Worm (Caenorhabditis elegans) whole organism, mixed stage, embryonic: ENCODE results near the gene F59A1.15.

Source experiments
- blmp-1 ChIP-seq: fragments of 150-350 bp; optimal IDR thresholded peaks from 2 replicates; lab custom pipeline; 2014; ENCODE audit warnings: missing biosample characterization, missing genetic modification characterization
- drap-1 ChIP-seq: fragments of 200-800 bp; sonication (Bioruptor generic); optimal IDR thresholded peaks from 3 replicates; lab custom pipeline; 2018; ENCODE audit warnings: mild to moderate bottlenecking, missing genetic modification characterization, missing compliant biosample characterization
- flh-1 ChIP-seq: fragments of 200-800 bp; sonication (Bioruptor generic); optimal IDR thresholded peaks from 2 replicates; lab custom pipeline; 2018; ENCODE audit warnings: mild to moderate bottlenecking, missing genetic modification characterization, moderate library complexity, missing compliant biosample characterization
- ham-2 ChIP-seq: fragments of 200-800 bp; sonication (Bioruptor generic); optimal IDR thresholded peaks from 2 replicates; lab custom pipeline; 2018; ENCODE audit warnings: mild to moderate bottlenecking, missing genetic modification characterization, missing compliant biosample characterization
- lin-13 ChIP-seq: fragments of 150-350 bp; optimal IDR thresholded peaks from 2 replicates; lab custom pipeline; 2014; ENCODE audit warnings: missing biosample characterization, missing genetic modification characterization
- mls-2 ChIP-seq: sonication (generic microtip); optimal IDR thresholded peaks from 2 replicates; lab custom pipeline; 2016; ENCODE audit warnings: mild to moderate bottlenecking, missing genetic modification characterization, moderate library complexity, missing compliant biosample characterization
- nhr-12 ChIP-seq: fragments of 150-350 bp; optimal IDR thresholded peaks from 2 replicates; lab custom pipeline; 2014; ENCODE audit warnings: missing biosample characterization, missing genetic modification characterization
- nhr-2 ChIP-seq: fragments of 150-350 bp; optimal IDR thresholded peaks from 2 replicates; lab custom pipeline; 2014; ENCODE audit warnings: missing biosample characterization, missing genetic modification characterization
- nhr-237 ChIP-seq: fragments of 150-350 bp; optimal IDR thresholded peaks from 2 replicates; lab custom pipeline; 2014; ENCODE audit warnings: missing biosample characterization, missing genetic modification characterization
- nhr-28 ChIP-seq: fragments of 150-350 bp; optimal IDR thresholded peaks from 2 replicates; lab custom pipeline; 2014; ENCODE audit warnings: missing biosample characterization, missing genetic modification characterization
- unc-62 ChIP-seq: fragments of 150-350 bp; optimal IDR thresholded peaks from 2 replicates; lab custom pipeline; 2014; ENCODE audit warnings: missing biosample characterization, missing genetic modification reagents, missing genetic modification characterization
- zip-8 ChIP-seq: fragments of 150-350 bp; optimal IDR thresholded peaks from 2 replicates; lab custom pipeline; 2014; ENCODE audit warnings: missing biosample characterization, missing genetic modification characterization
- ztf-11 ChIP-seq: fragments of 150-350 bp; optimal IDR thresholded peaks from 2 replicates; lab custom pipeline; 2014; ENCODE audit warnings: missing biosample characterization, missing genetic modification characterization

ce11 chrV:17732516-17732915, 48.9 kb upstream of the F59A1.15 start, which contains the start of gene twk-42:
- TF ChIP-seq blmp-1 (tag; lab: Kevin White, UChicago), result no peak
- no peak for TF ChIP-seq nhr-12 (tag; lab: Kevin White, UChicago)
- TF ChIP-seq nhr-237, result no peak
- TF ChIP-seq mls-2 (tag; lab: Kevin White, UChicago), result no peak
- no peak for TF ChIP-seq zip-8
- TF ChIP-seq nhr-28, result no peak
- no peak for TF ChIP-seq ztf-11 (tag; lab: Kevin White, UChicago)
- TF ChIP-seq lin-13 (tag; lab: Kevin White, UChicago), result no peak
- TF ChIP-seq flh-1 (GFP tag; lab: Kevin White, UChicago), result no peak
- TF ChIP-seq ham-2 (GFP tag; lab: Kevin White, UChicago), result no peak
- no peak for TF ChIP-seq unc-62 (GFP tag; lab: Kevin White, UChicago)
- no peak for TF ChIP-seq nhr-2 (tag; lab: Kevin White, UChicago)
- no peak for TF ChIP-seq drap-1 (GFP tag; lab: Kevin White, UChicago)
